Fruit fly (Drosophila melanogaster): ENCODE data around the gene CG43349.
A peak's percentile ranks its signal among the peaks of the same experiment; 100 is the strongest.

Gene CG43349

DNA sequence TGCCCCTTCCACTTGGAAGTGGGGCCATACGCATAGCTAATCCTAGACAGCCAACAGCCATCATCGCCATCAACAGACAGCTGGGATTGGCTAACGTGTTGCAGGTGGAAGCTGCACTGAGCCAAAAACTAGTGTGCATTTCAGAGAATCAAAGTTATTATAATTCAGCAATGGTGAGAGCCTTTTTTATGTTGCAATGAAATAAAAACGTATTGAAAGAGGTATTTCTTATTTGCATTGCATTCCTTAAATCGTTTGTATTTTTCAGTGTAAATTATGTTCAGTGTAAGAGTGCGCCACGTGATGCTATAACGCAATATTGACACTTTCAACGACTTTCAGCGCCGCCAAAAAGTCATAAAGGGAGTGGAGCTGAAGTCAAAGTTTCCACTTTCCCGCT, 13.6 kb downstream of the CG43349 start:
- TF ChIP-seq PHDP (tag; optimal IDR thresholded peaks at IDR 0.05) (peak; percentile 19), grau (tag; optimal IDR thresholded peaks at IDR 0.05) (peak; percentile 16), CG17359 (tag; optimal IDR thresholded peaks at IDR 0.05) (peak; percentile 38), Taf1 (GFP tag; IDR thresholded peaks at IDR 0.05) (no peak), gce (GFP tag; IDR thresholded peaks at IDR 0.05) (no peak), CG6272 (GFP tag; IDR thresholded peaks at IDR 0.05) (no peak), hbn (GFP tag; IDR thresholded peaks at IDR 0.05; ENCODE audit: partially characterized antibody) (no peak), C15 (GFP tag; IDR thresholded peaks at IDR 0.05) (0 out of 3 replicates have a peak, but pooled peaks have one; percentile 12), Xbp1 (GFP tag; optimal IDR thresholded peaks at IDR 0.05) (peak; percentile 40), ranshi (GFP tag; IDR thresholded peaks at IDR 0.05) (0 out of 2 replicates have a peak, but pooled peaks have one; percentile 10), eve (GFP tag; optimal IDR thresholded peaks at IDR 0.05) (peak in 1 of 2 experiments; percentile 56), org-1 (GFP tag; optimal IDR thresholded peaks at IDR 0.05) (no peak), esg (GFP tag; conservative IDR thresholded peaks at IDR 0.05) (0 out of 2 replicates have a peak, but pooled peaks have one; percentile 23), CG7839 (tag; optimal IDR thresholded peaks at IDR 0.05) (peak; percentile 30), Hr3 (GFP tag; optimal IDR thresholded peaks at IDR 0.05) (peak; percentile 5), gem (tag; optimal IDR thresholded peaks at IDR 0.05) (peak; percentile 48), bsh (GFP tag; optimal IDR thresholded peaks at IDR 0.05) (peak in 1 of 2 experiments; percentile 46), phol (tag; optimal IDR thresholded peaks at IDR 0.05) (peak; percentile 27), ATbp (GFP tag; optimal IDR thresholded peaks at IDR 0.05) (peak; percentile 44), Med (GFP tag) (peak; percentile 70), Aef1 (GFP tag; IDR thresholded peaks at IDR 0.05) (no peak), sob (GFP tag; IDR thresholded peaks at IDR 0.05) (no peak), prd (optimal IDR thresholded peaks at IDR 0.05) (no peak), prd (GFP tag; IDR thresholded peaks at IDR 0.05) (0 out of 3 replicates have a peak, but pooled peaks have one; percentile 38), CG8281 (tag; optimal IDR thresholded peaks at IDR 0.05) (no peak), gfzf (GFP tag; optimal IDR thresholded peaks at IDR 0.05) (no peak), Xrp1 (GFP tag; IDR thresholded peaks at IDR 0.05) (0 out of 2 replicates have a peak, but pooled peaks have one; percentile 15), Antp (GFP tag; optimal IDR thresholded peaks at IDR 0.05) (peak; percentile 24), ara (GFP tag; IDR thresholded peaks at IDR 0.05) (peak; percentile 30; the same call in 1 of the 2 replicates), Dip2 (GFP tag; IDR thresholded peaks at IDR 0.05) (no peak), lab (GFP tag; optimal IDR thresholded peaks at IDR 0.05) (peak; percentile 2), bbx (GFP tag; IDR thresholded peaks at IDR 0.05; ENCODE audit: partially characterized antibody) (no peak), sens (GFP tag) (peak; percentile 47), Atf-2 (GFP tag; optimal IDR thresholded peaks at IDR 0.05) (peak; percentile 6), unpg (GFP tag; optimal IDR thresholded peaks at IDR 0.05) (peak; percentile 13), CG7556 (GFP tag; optimal IDR thresholded peaks at IDR 0.05) (no peak), CG18599 (GFP tag; optimal IDR thresholded peaks at IDR 0.05) (peak; percentile 33), B-H1 (GFP tag; IDR thresholded peaks at IDR 0.05) (no peak), dmrt99B (tag; optimal IDR thresholded peaks at IDR 0.05) (peak; percentile 54), Blimp-1 (GFP tag; optimal IDR thresholded peaks at IDR 0.05) (peak; percentile 30), CG8388 (GFP tag; optimal IDR thresholded peaks at IDR 0.05) (peak; percentile 7), E2f2 (GFP tag; IDR thresholded peaks at IDR 0.05) (0 out of 2 replicates have a peak, but pooled peaks have one; percentile 8), CG6689 (GFP tag; IDR thresholded peaks at IDR 0.05) (peak; percentile 28; the same call in 1 of the 2 replicates), slou (GFP tag; optimal IDR thresholded peaks at IDR 0.05) (no peak), H2.0 (GFP tag; IDR thresholded peaks at IDR 0.05) (0 out of 2 replicates have a peak, but pooled peaks have one; percentile 17), wor (GFP tag; IDR thresholded peaks at IDR 0.05) (no peak), CG1603 (tag; optimal IDR thresholded peaks at IDR 0.05) (peak; percentile 43), CG30403 (GFP tag; optimal IDR thresholded peaks at IDR 0.05) (peak; percentile 8), CG4424 (GFP tag; optimal IDR thresholded peaks at IDR 0.05) (peak; percentile 16), CG2712 (tag; optimal IDR thresholded peaks at IDR 0.05) (peak; percentile 30)

Data from whole organism, embryonic.